ENCODE assay signal across 4 fruit fly cellular contexts in genomic region chr3R:18169982-18170531, dm6.
A peak's percentile ranks its signal among the peaks of the same experiment; 100 is the strongest.
TF ChIP-seq lines count a peak whose summit lies in the region.

No protein-coding gene starts in this region.

- TF ChIP-seq CTCF in whole organism, embryonic (GFP tag; optimal IDR thresholded peaks at IDR 0.05; lab: Kevin White, UChicago): no peak

TF ChIP-seq in whole organism, adult, 20 proteins besides CTCF, POLR2A, EP300 and RAD21:
- TF ChIP-seq bab1 (GFP tag; optimal IDR thresholded peaks at IDR 0.05; lab: Kevin White, UChicago) (no peak), tj (GFP tag; optimal IDR thresholded peaks at IDR 0.05; lab: Kevin White, UChicago) (no peak), Hr96 (GFP tag; optimal IDR thresholded peaks at IDR 0.05; lab: Kevin White, UChicago) (no peak), CG1620 (GFP tag; optimal IDR thresholded peaks at IDR 0.05; lab: Kevin White, UChicago) (no peak), CG7045 (GFP tag; optimal IDR thresholded peaks at IDR 0.05; lab: Kevin White, UChicago) (no peak), CG14711 (tag; optimal IDR thresholded peaks at IDR 0.05; lab: Kevin White, UChicago) (peak; percentile 32), CG5204 (GFP tag; optimal IDR thresholded peaks at IDR 0.05; lab: Kevin White, UChicago) (no peak), Crg-1 (GFP tag; optimal IDR thresholded peaks at IDR 0.05; lab: Kevin White, UChicago) (no peak), CG7101 (tag; optimal IDR thresholded peaks at IDR 0.05; lab: Kevin White, UChicago) (peak; percentile 14), kay (GFP tag; lab: Kevin White, UChicago; ENCODE audit: borderline replicate concordance) (no peak), ovo (GFP tag; optimal IDR thresholded peaks at IDR 0.05; lab: Kevin White, UChicago) (peak; percentile 86), CG12768 (GFP tag; optimal IDR thresholded peaks at IDR 0.05; lab: Kevin White, UChicago) (no peak), cic (GFP tag; optimal IDR thresholded peaks at IDR 0.05; lab: Kevin White, UChicago) (peak; percentile 42), CG33017 (tag; optimal IDR thresholded peaks at IDR 0.05; lab: Kevin White, UChicago) (no peak), CG11617 (GFP tag; optimal IDR thresholded peaks at IDR 0.05; lab: Kevin White, UChicago) (peak; percentile 2), cnc (optimal IDR thresholded peaks at IDR 0.05; lab: Kevin White, UChicago) (no peak), toe (GFP tag; optimal IDR thresholded peaks at IDR 0.05; lab: Kevin White, UChicago) (no peak), Clk (GFP tag; optimal IDR thresholded peaks at IDR 0.05; lab: Kevin White, UChicago) (no peak), pad (GFP tag; optimal IDR thresholded peaks at IDR 0.05; lab: Kevin White, UChicago) (peak; percentile 97), Mnt (GFP tag; optimal IDR thresholded peaks at IDR 0.05; lab: Kevin White, UChicago) (peak; percentile 27)

TF ChIP-seq in whole organism, embryonic, 481 proteins besides CTCF, POLR2A, EP300 and RAD21 (continues in another document):
- TF ChIP-seq D19A (tag; optimal IDR thresholded peaks at IDR 0.05; lab: Kevin White, UChicago) (peak; percentile 45), Kr (GFP tag; optimal IDR thresholded peaks at IDR 0.05; lab: Kevin White, UChicago) (no peak), CG18599 (GFP tag; optimal IDR thresholded peaks at IDR 0.05; lab: Kevin White, UChicago) (peak; percentile 13), Dll (GFP tag; IDR thresholded peaks at IDR 0.05; lab: Robert Waterston, UW; ENCODE audit: partially characterized antibody) (peak; percentile 33; the same call in 1 of the 4 replicates), ftz-f1 (GFP tag; optimal IDR thresholded peaks at IDR 0.05; lab: Kevin White, UChicago) (no peak), Hr51 (GFP tag; optimal IDR thresholded peaks at IDR 0.05; lab: Kevin White, UChicago) (no peak), fd102C (GFP tag; optimal IDR thresholded peaks at IDR 0.05; lab: Kevin White, UChicago) (no peak), ewg (GFP tag; optimal IDR thresholded peaks at IDR 0.05; lab: Kevin White, UChicago) (no peak), CG8478 (optimal IDR thresholded peaks at IDR 0.05; lab: Kevin White, UChicago) (no peak), CG9437 (GFP tag; optimal IDR thresholded peaks at IDR 0.05; lab: Kevin White, UChicago) (peak; percentile 94), GATAe (GFP tag; conservative IDR thresholded peaks at IDR 0.05; lab: Robert Waterston, UW) (peak; percentile 93), twi (tag; optimal IDR thresholded peaks at IDR 0.05; lab: Kevin White, UChicago) (no peak), esg (GFP tag; conservative IDR thresholded peaks at IDR 0.05; lab: Robert Waterston, UW) (no peak), rib (GFP tag; IDR thresholded peaks at IDR 0.05; lab: Robert Waterston, UW) (no peak), scrt (GFP tag; optimal IDR thresholded peaks at IDR 0.05; lab: Kevin White, UChicago) (no peak), CG10654 (GFP tag; optimal IDR thresholded peaks at IDR 0.05; lab: Kevin White, UChicago) (no peak), CG3065 (GFP tag; optimal IDR thresholded peaks at IDR 0.05; lab: Kevin White, UChicago) (no peak), zen (tag; optimal IDR thresholded peaks at IDR 0.05; lab: Kevin White, UChicago) (peak; percentile 92), CG6175 (GFP tag; IDR thresholded peaks at IDR 0.05; lab: Robert Waterston, UW) (0 out of 3 replicates have a peak, but pooled peaks have one; percentile 21), disco-r (GFP tag; optimal IDR thresholded peaks at IDR 0.05; lab: Kevin White, UChicago) (no peak), jing (GFP tag; optimal IDR thresholded peaks at IDR 0.05; lab: Kevin White, UChicago) (no peak), CG15269 (tag; optimal IDR thresholded peaks at IDR 0.05; lab: Kevin White, UChicago) (no peak), ro (GFP tag; IDR thresholded peaks at IDR 0.05; lab: Robert Waterston, UW) (no peak), Deaf1 (tag; optimal IDR thresholded peaks at IDR 0.05; lab: Kevin White, UChicago) (no peak), HLH54F (GFP tag; optimal IDR thresholded peaks at IDR 0.05; lab: Kevin White, UChicago) (no peak)

TF ChIP-seq in whole organism, prepupa, 60 proteins besides CTCF, POLR2A, EP300 and RAD21:
- TF ChIP-seq Ets21C (GFP tag; optimal IDR thresholded peaks at IDR 0.05; lab: Kevin White, UChicago) (no peak), CG8319 (GFP tag; optimal IDR thresholded peaks at IDR 0.05; lab: Kevin White, UChicago) (no peak), eg (GFP tag; IDR thresholded peaks at IDR 0.05; lab: Robert Waterston, UW) (peak; percentile 20; the same call in 1 of the 3 replicates), CG6163 (GFP tag; IDR thresholded peaks at IDR 0.05; lab: Robert Waterston, UW) (no peak), esn (GFP tag; optimal IDR thresholded peaks at IDR 0.05; lab: Kevin White, UChicago) (no peak), CG6792 (GFP tag; optimal IDR thresholded peaks at IDR 0.05; lab: Kevin White, UChicago) (no peak), CG8632 (GFP tag; optimal IDR thresholded peaks at IDR 0.05; lab: Kevin White, UChicago) (no peak), CG6854 (GFP tag; optimal IDR thresholded peaks at IDR 0.05; lab: Kevin White, UChicago) (no peak), fd85E (GFP tag; optimal IDR thresholded peaks at IDR 0.05; lab: Kevin White, UChicago) (no peak), Ets96B (tag; optimal IDR thresholded peaks at IDR 0.05; lab: Kevin White, UChicago) (no peak), topi (GFP tag; optimal IDR thresholded peaks at IDR 0.05; lab: Kevin White, UChicago) (no peak), achi (GFP tag; optimal IDR thresholded peaks at IDR 0.05; lab: Kevin White, UChicago) (no peak), Eip78C (GFP tag; lab: Kevin White, UChicago) (peak; percentile 10), CG8119 (GFP tag; IDR thresholded peaks at IDR 0.05; lab: Robert Waterston, UW) (peak; percentile 21; the same call in 1 of the 3 replicates), vri (GFP tag; optimal IDR thresholded peaks at IDR 0.05; lab: Kevin White, UChicago) (peak; percentile 51), pdm3 (GFP tag; optimal IDR thresholded peaks at IDR 0.05; lab: Kevin White, UChicago) (no peak), CG10631 (GFP tag; optimal IDR thresholded peaks at IDR 0.05; lab: Kevin White, UChicago) (no peak), CG1621 (tag; optimal IDR thresholded peaks at IDR 0.05; lab: Kevin White, UChicago) (no peak), net (GFP tag; optimal IDR thresholded peaks at IDR 0.05; lab: Kevin White, UChicago) (no peak), Met (GFP tag; optimal IDR thresholded peaks at IDR 0.05; lab: Kevin White, UChicago) (no peak), fkh (GFP tag; optimal IDR thresholded peaks at IDR 0.05; lab: Kevin White, UChicago) (peak; percentile 8), CG31627 (GFP tag; optimal IDR thresholded peaks at IDR 0.05; lab: Kevin White, UChicago) (no peak), CG15336 (GFP tag; IDR thresholded peaks at IDR 0.05; lab: Robert Waterston, UW) (peak; percentile 28; the same call in 1 of the 2 replicates), Sox15 (GFP tag; optimal IDR thresholded peaks at IDR 0.05; lab: Kevin White, UChicago) (no peak), salr (GFP tag; optimal IDR thresholded peaks at IDR 0.05; lab: Kevin White, UChicago) (no peak), CG32006 (GFP tag; optimal IDR thresholded peaks at IDR 0.05; lab: Kevin White, UChicago) (no peak), svp (GFP tag; lab: Kevin White, UChicago) (no peak)

TF ChIP-seq in whole organism, wandering third instar larva, 38 proteins besides CTCF, POLR2A, EP300 and RAD21:
- no peak for TF ChIP-seq CrebA (GFP tag; optimal IDR thresholded peaks at IDR 0.05; lab: Kevin White, UChicago; ENCODE audit: borderline replicate concordance)
- no peak for TF ChIP-seq fru (GFP tag; optimal IDR thresholded peaks at IDR 0.05; lab: Kevin White, UChicago)
- no peak for TF ChIP-seq tai (GFP tag; optimal IDR thresholded peaks at IDR 0.05; lab: Kevin White, UChicago)
- TF ChIP-seq N (GFP tag; optimal IDR thresholded peaks at IDR 0.05; lab: Kevin White, UChicago): no peak
- no peak for TF ChIP-seq Myc (optimal IDR thresholded peaks at IDR 0.05; lab: Kevin White, UChicago)
- no peak for TF ChIP-seq sv (GFP tag; optimal IDR thresholded peaks at IDR 0.05; lab: Kevin White, UChicago)
- no peak for TF ChIP-seq pan (optimal IDR thresholded peaks at IDR 0.05; lab: Kevin White, UChicago)
- TF ChIP-seq dl (GFP tag; optimal IDR thresholded peaks at IDR 0.05; lab: Kevin White, UChicago; ENCODE audit: insufficient read depth in 1 of 2, partially characterized antibody in 2 of 2): peak in 1 of 2 experiments; percentile 35
- peak; percentile 63 for TF ChIP-seq Dif (GFP tag; optimal IDR thresholded peaks at IDR 0.05; lab: Kevin White, UChicago; ENCODE audit: partially characterized antibody)
